Worm (Caenorhabditis elegans) whole organism, mixed stage, embryonic: ENCODE results near the gene pix-1.

Source experiments
- lsy-2 ChIP-seq: fragments of 150-350 bp; optimal IDR thresholded peaks from 2 replicates; lab custom pipeline; 2014; ENCODE audit warnings: missing biosample characterization, missing genetic modification characterization
- nhr-12 ChIP-seq: fragments of 150-350 bp; optimal IDR thresholded peaks from 2 replicates; lab custom pipeline; 2014; ENCODE audit warnings: missing biosample characterization, missing genetic modification characterization
- nhr-2 ChIP-seq: fragments of 150-350 bp; optimal IDR thresholded peaks from 2 replicates; lab custom pipeline; 2014; ENCODE audit warnings: missing biosample characterization, missing genetic modification characterization
- nhr-76 ChIP-seq: sonication (generic microtip); optimal IDR thresholded peaks from 2 replicates; lab custom pipeline; 2017; ENCODE audit warnings: missing biosample characterization, missing genetic modification characterization
- pha-4 ChIP-seq: fragments of 150-350 bp; optimal IDR thresholded peaks from 2 replicates; lab custom pipeline; 2018; ENCODE audit warnings: missing biosample characterization, missing genetic modification reagents, missing genetic modification characterization
- snpc-4 ChIP-seq: fragments of 150-350 bp; optimal IDR thresholded peaks from 2 replicates; lab custom pipeline; 2014; ENCODE audit warnings: missing biosample characterization, missing genetic modification characterization
- sptf-1 ChIP-seq: sonication (generic microtip); optimal IDR thresholded peaks from 2 replicates; lab custom pipeline; 2017; ENCODE audit warnings: mild to moderate bottlenecking, missing genetic modification characterization, moderate library complexity, missing compliant biosample characterization
- unc-39 ChIP-seq: fragments of 150-350 bp; optimal IDR thresholded peaks from 2 replicates; lab custom pipeline; 2014; ENCODE audit warnings: missing biosample characterization, missing genetic modification characterization

DNA sequence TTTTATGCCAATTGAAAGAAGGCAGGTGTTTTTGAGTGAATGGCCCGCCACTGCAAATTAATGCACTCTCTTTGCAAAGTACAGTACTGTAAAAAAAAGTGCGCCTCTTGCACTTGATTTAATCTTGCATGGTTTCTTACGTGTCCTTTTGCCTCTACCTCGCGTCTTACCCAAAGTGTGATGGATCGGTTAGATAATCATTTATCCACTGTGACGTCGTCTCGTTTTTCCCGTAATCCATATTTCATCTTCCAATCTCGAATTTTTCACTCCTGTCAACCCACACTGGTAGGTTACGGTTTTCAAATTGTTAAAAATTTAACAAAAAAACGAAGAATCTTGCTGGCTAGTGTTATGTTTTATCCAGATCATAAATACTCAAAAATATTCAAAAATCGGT is 9.6 kb downstream of the pix-1 start:
- TF ChIP-seq sptf-1 (tag; lab: Kevin White, UChicago) = no peak
- TF ChIP-seq nhr-2 = no peak
- TF ChIP-seq nhr-76 (tag; lab: Kevin White, UChicago) = no peak
- TF ChIP-seq lsy-2 (tag; lab: Kevin White, UChicago) = no peak
- TF ChIP-seq pha-4 (tag; lab: Kevin White, UChicago) = no peak
- no peak for TF ChIP-seq unc-39 (tag; lab: Kevin White, UChicago)
- no peak for TF ChIP-seq snpc-4 (tag; lab: Kevin White, UChicago)
- no peak for TF ChIP-seq nhr-12 (tag; lab: Kevin White, UChicago)
